Worm (Caenorhabditis elegans) whole organism, mixed stage, embryonic: ENCODE measurements around the gene fkb-3.

Experiments
- M03D4.4 ChIP-seq: sonication (generic microtip); optimal IDR thresholded peaks from 2 replicates; lab custom pipeline; 2017; ENCODE audit warnings: mild to moderate bottlenecking, missing genetic modification characterization, missing compliant biosample characterization
- bed-3 ChIP-seq: fragments of 200-800 bp; sonication (Bioruptor generic); optimal IDR thresholded peaks from 3 replicates; lab custom pipeline; 2018; ENCODE audit warnings: mild to moderate bottlenecking, missing genetic modification characterization, moderate library complexity, missing compliant biosample characterization
- blmp-1 ChIP-seq: fragments of 150-350 bp; optimal IDR thresholded peaks from 2 replicates; lab custom pipeline; 2014; ENCODE audit warnings: missing biosample characterization, missing genetic modification characterization
- ceh-39 ChIP-seq: fragments of 150-350 bp; optimal IDR thresholded peaks from 2 replicates; lab custom pipeline; 2014; ENCODE audit warnings: missing biosample characterization, missing genetic modification characterization
- ceh-43 ChIP-seq: fragments of 200-800 bp; sonication (Bioruptor generic); optimal IDR thresholded peaks from 2 replicates; lab custom pipeline; 2018; ENCODE audit warnings: mild to moderate bottlenecking, missing genetic modification characterization, moderate library complexity, missing compliant biosample characterization
- ceh-83 ChIP-seq: fragments of 200-800 bp; sonication (Bioruptor generic); optimal IDR thresholded peaks from 2 replicates; lab custom pipeline; 2018; ENCODE audit warnings: mild to moderate bottlenecking, missing genetic modification characterization, missing compliant biosample characterization
- ces-1 ChIP-seq: fragments of 150-350 bp; optimal IDR thresholded peaks from 2 replicates; lab custom pipeline; 2014; ENCODE audit warnings: missing biosample characterization, missing genetic modification reagents, missing genetic modification characterization
- cnd-1 ChIP-seq: fragments of 200-800 bp; sonication (Bioruptor generic); optimal IDR thresholded peaks from 2 replicates; lab custom pipeline; 2018; ENCODE audit warnings: mild to moderate bottlenecking, missing genetic modification characterization, missing compliant biosample characterization
- drap-1 ChIP-seq: fragments of 200-800 bp; sonication (Bioruptor generic); optimal IDR thresholded peaks from 3 replicates; lab custom pipeline; 2018; ENCODE audit warnings: mild to moderate bottlenecking, missing genetic modification characterization, missing compliant biosample characterization
- elt-1 ChIP-seq: sonication (generic microtip); optimal IDR thresholded peaks from 2 replicates; lab custom pipeline; 2017; ENCODE audit warnings: missing genetic modification characterization, mild to moderate bottlenecking, missing compliant biosample characterization, antibody characterized with exemption, moderate library complexity, borderline replicate concordance; ENCODE audit not compliant: insufficient read depth
- elt-3 ChIP-seq: fragments of 150-350 bp; optimal IDR thresholded peaks from 2 replicates; lab custom pipeline; 2014; ENCODE audit warnings: missing biosample characterization, missing genetic modification characterization
- flh-1 ChIP-seq: fragments of 200-800 bp; sonication (Bioruptor generic); optimal IDR thresholded peaks from 2 replicates; lab custom pipeline; 2018; ENCODE audit warnings: mild to moderate bottlenecking, missing genetic modification characterization, moderate library complexity, missing compliant biosample characterization
- ham-2 ChIP-seq: fragments of 200-800 bp; sonication (Bioruptor generic); optimal IDR thresholded peaks from 2 replicates; lab custom pipeline; 2018; ENCODE audit warnings: mild to moderate bottlenecking, missing genetic modification characterization, missing compliant biosample characterization
- hlh-1 ChIP-seq: fragments of 150-350 bp; optimal IDR thresholded peaks from 2 replicates; lab custom pipeline; 2014; ENCODE audit warnings: missing biosample characterization, missing genetic modification reagents, missing genetic modification characterization
- lin-13 ChIP-seq: fragments of 150-350 bp; optimal IDR thresholded peaks from 2 replicates; lab custom pipeline; 2014; ENCODE audit warnings: missing biosample characterization, missing genetic modification characterization
- lsy-2 ChIP-seq: fragments of 150-350 bp; optimal IDR thresholded peaks from 2 replicates; lab custom pipeline; 2014; ENCODE audit warnings: missing biosample characterization, missing genetic modification characterization
- mep-1 ChIP-seq: fragments of 150-350 bp; optimal IDR thresholded peaks from 2 replicates; lab custom pipeline; 2017; ENCODE audit warnings: missing biosample characterization, missing genetic modification reagents, missing genetic modification characterization, inconsistent platforms
- mls-2 ChIP-seq: sonication (generic microtip); optimal IDR thresholded peaks from 2 replicates; lab custom pipeline; 2016; ENCODE audit warnings: mild to moderate bottlenecking, missing genetic modification characterization, moderate library complexity, missing compliant biosample characterization
- nhr-12 ChIP-seq: fragments of 150-350 bp; optimal IDR thresholded peaks from 2 replicates; lab custom pipeline; 2014; ENCODE audit warnings: missing biosample characterization, missing genetic modification characterization
- nhr-2 ChIP-seq: fragments of 150-350 bp; optimal IDR thresholded peaks from 2 replicates; lab custom pipeline; 2014; ENCODE audit warnings: missing biosample characterization, missing genetic modification characterization
- nhr-237 ChIP-seq: fragments of 150-350 bp; optimal IDR thresholded peaks from 2 replicates; lab custom pipeline; 2014; ENCODE audit warnings: missing biosample characterization, missing genetic modification characterization
- nhr-28 ChIP-seq: fragments of 150-350 bp; optimal IDR thresholded peaks from 2 replicates; lab custom pipeline; 2014; ENCODE audit warnings: missing biosample characterization, missing genetic modification characterization
- pha-4 ChIP-seq: fragments of 150-350 bp; optimal IDR thresholded peaks from 2 replicates; lab custom pipeline; 2018; ENCODE audit warnings: missing biosample characterization, missing genetic modification reagents, missing genetic modification characterization
- sem-2 ChIP-seq: fragments of 200-800 bp; sonication (Bioruptor generic); optimal IDR thresholded peaks from 2 replicates; lab custom pipeline; 2018; ENCODE audit warnings: mild to moderate bottlenecking, missing genetic modification characterization, missing compliant biosample characterization
- snpc-4 ChIP-seq: fragments of 150-350 bp; optimal IDR thresholded peaks from 2 replicates; lab custom pipeline; 2014; ENCODE audit warnings: missing biosample characterization, missing genetic modification characterization
- sptf-1 ChIP-seq: sonication (generic microtip); optimal IDR thresholded peaks from 2 replicates; lab custom pipeline; 2017; ENCODE audit warnings: mild to moderate bottlenecking, missing genetic modification characterization, moderate library complexity, missing compliant biosample characterization
- unc-120 ChIP-seq: sonication (generic microtip); optimal IDR thresholded peaks from 2 replicates; lab custom pipeline; 2017; ENCODE audit warnings: missing genetic modification characterization, missing compliant biosample characterization; ENCODE audit not compliant: poor library complexity, severe bottlenecking
- unc-39 ChIP-seq: fragments of 150-350 bp; optimal IDR thresholded peaks from 2 replicates; lab custom pipeline; 2014; ENCODE audit warnings: missing biosample characterization, missing genetic modification characterization
- unc-62 ChIP-seq: fragments of 150-350 bp; optimal IDR thresholded peaks from 2 replicates; lab custom pipeline; 2014; ENCODE audit warnings: missing biosample characterization, missing genetic modification reagents, missing genetic modification characterization
- zip-8 ChIP-seq: fragments of 150-350 bp; optimal IDR thresholded peaks from 2 replicates; lab custom pipeline; 2014; ENCODE audit warnings: missing biosample characterization, missing genetic modification characterization
- ztf-11 ChIP-seq: fragments of 150-350 bp; optimal IDR thresholded peaks from 2 replicates; lab custom pipeline; 2014; ENCODE audit warnings: missing biosample characterization, missing genetic modification characterization

fkb-3 gene

ce11 chrV:7239471-7239870, 14.4 kb downstream of the fkb-3 start, which contains the start of gene C05C8.1:
Gene C05C8.1, plus strand, starts transcription at chrV:7239771.
- TF ChIP-seq pha-4 (tag; lab: Kevin White, UChicago) (no peak), blmp-1 (tag; lab: Kevin White, UChicago) (no peak), ztf-11 (tag; lab: Kevin White, UChicago) (no peak), ces-1 (GFP tag; lab: Kevin White, UChicago) (no peak), unc-62 (no peak), cnd-1 (no peak), hlh-1 (tag; lab: Kevin White, UChicago) (no peak), ceh-83 (GFP tag; lab: Kevin White, UChicago) (no peak), ceh-43 (GFP tag; lab: Kevin White, UChicago) (no peak), elt-3 (tag; lab: Kevin White, UChicago) (no peak), flh-1 (GFP tag; lab: Kevin White, UChicago) (no peak), lin-13 (no peak), nhr-28 (tag; lab: Kevin White, UChicago) (no peak), nhr-12 (tag; lab: Kevin White, UChicago) (no peak), lsy-2 (tag; lab: Kevin White, UChicago) (no peak), unc-39 (no peak), sptf-1 (tag; lab: Kevin White, UChicago) (no peak), elt-1 (tag; lab: Kevin White, UChicago) (no peak), drap-1 (no peak), unc-120 (tag; lab: Kevin White, UChicago) (no peak)

- TF ChIP-seq mls-2 (tag; lab: Kevin White, UChicago): no peak
- TF ChIP-seq blmp-1 (tag; lab: Kevin White, UChicago): no peak
- TF ChIP-seq ceh-43 (GFP tag; lab: Kevin White, UChicago): no peak
- TF ChIP-seq ham-2 (GFP tag; lab: Kevin White, UChicago): peak; percentile 34
Observed at ce11 chrV:7246951-7247350, 21.9 kb downstream of the fkb-3 start, which contains the start of gene C05C8.7. Gene C05C8.7, minus strand, starts transcription at chrV:7247050.

ce11 chrV:7248227-7248953, 23.4 kb downstream of the fkb-3 start:
- TF ChIP-seq sem-2 (no peak), bed-3 (GFP tag; lab: Kevin White, UChicago) (no peak), cnd-1 (no peak), unc-39 (no peak), nhr-2 (no peak), hlh-1 (tag; lab: Kevin White, UChicago) (no peak), ceh-83 (GFP tag; lab: Kevin White, UChicago) (no peak), pha-4 (tag; lab: Kevin White, UChicago) (no peak), snpc-4 (no peak), drap-1 (no peak), lin-13 (no peak), zip-8 (no peak), nhr-237 (tag; lab: Kevin White, UChicago) (no peak), mep-1 (tag; lab: Kevin White, UChicago) (no peak)
- TF ChIP-seq, all 35 proteins: peak for 0

ce11 chrV:7255095-7255494, 30.1 kb downstream of the fkb-3 start, which contains the start of gene C05C8.8:
Gene C05C8.8, minus strand, starts transcription at chrV:7255195.
- TF ChIP-seq pha-4 (tag; lab: Kevin White, UChicago): no peak
- TF ChIP-seq nhr-237 (tag; lab: Kevin White, UChicago): no peak
- TF ChIP-seq mls-2 (tag; lab: Kevin White, UChicago): no peak
- TF ChIP-seq snpc-4: no peak
- no peak for TF ChIP-seq elt-3 (tag; lab: Kevin White, UChicago)

- TF ChIP-seq M03D4.4 (no peak), nhr-2 (no peak), mep-1 (tag; lab: Kevin White, UChicago) (no peak), sem-2 (no peak), flh-1 (GFP tag; lab: Kevin White, UChicago) (no peak), mls-2 (tag; lab: Kevin White, UChicago) (no peak), elt-1 (tag; lab: Kevin White, UChicago) (no peak), ceh-83 (GFP tag; lab: Kevin White, UChicago) (no peak), cnd-1 (no peak), bed-3 (GFP tag; lab: Kevin White, UChicago) (no peak), ceh-39 (no peak), sptf-1 (tag; lab: Kevin White, UChicago) (no peak)
Observed at ce11 chrV:7258965-7259364, 33.9 kb downstream of the fkb-3 start, which contains the start of gene C13A2.12. Gene C13A2.12, plus strand, starts transcription at chrV:7259265.
